In the genomic region with DNA sequence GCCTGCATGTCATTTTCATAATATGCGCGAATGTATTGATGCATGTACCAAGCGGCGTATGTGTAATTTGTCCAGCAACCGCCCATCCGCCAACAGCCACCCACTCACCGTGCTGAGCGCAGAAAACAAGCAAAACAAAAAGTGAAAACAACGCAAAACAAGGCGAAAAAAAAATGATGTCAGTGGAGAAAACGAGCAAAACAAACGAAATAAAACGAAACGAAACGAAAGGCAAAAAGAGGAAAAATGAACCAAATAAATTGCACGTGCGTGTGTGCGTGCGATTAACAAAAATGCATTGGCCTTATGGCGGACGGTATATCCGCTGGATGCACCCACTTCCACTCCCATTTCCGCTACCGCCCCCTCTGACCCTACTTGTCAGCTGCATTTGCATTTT, we compare ENCODE assay signal across 1 fruit fly cellular context.
TF ChIP-seq lines count a peak whose summit lies in the region.

No protein-coding gene starts in this region.

TF ChIP-seq in whole organism, prepupa, 60 proteins besides CTCF, POLR2A, EP300 and RAD21 (continued from another document):
- TF ChIP-seq achi (GFP tag; optimal IDR thresholded peaks at IDR 0.05; lab: Kevin White, UChicago) (peak; percentile 5), fd59A (GFP tag; optimal IDR thresholded peaks at IDR 0.05; lab: Kevin White, UChicago) (no peak), Met (GFP tag; optimal IDR thresholded peaks at IDR 0.05; lab: Kevin White, UChicago) (peak; percentile 33), Ets21C (GFP tag; optimal IDR thresholded peaks at IDR 0.05; lab: Kevin White, UChicago) (no peak), Eip75B (GFP tag; optimal IDR thresholded peaks at IDR 0.05; lab: Kevin White, UChicago) (peak; percentile 8), pdm3 (GFP tag; optimal IDR thresholded peaks at IDR 0.05; lab: Kevin White, UChicago) (peak; percentile 16), CG8119 (GFP tag; IDR thresholded peaks at IDR 0.05; lab: Robert Waterston, UW) (no peak), CG6792 (GFP tag; optimal IDR thresholded peaks at IDR 0.05; lab: Kevin White, UChicago) (no peak), topi (GFP tag; optimal IDR thresholded peaks at IDR 0.05; lab: Kevin White, UChicago) (no peak), CG1621 (tag; optimal IDR thresholded peaks at IDR 0.05; lab: Kevin White, UChicago) (no peak), dsx (GFP tag; optimal IDR thresholded peaks at IDR 0.05; lab: Kevin White, UChicago; ENCODE audit: poor library complexity, severe bottlenecking) (no peak), CG6854 (GFP tag; optimal IDR thresholded peaks at IDR 0.05; lab: Kevin White, UChicago) (peak; percentile 69), Lpt (GFP tag; optimal IDR thresholded peaks at IDR 0.05; lab: Kevin White, UChicago) (no peak), CG11902 (GFP tag; optimal IDR thresholded peaks at IDR 0.05; lab: Kevin White, UChicago) (no peak), CG34406 (GFP tag; optimal IDR thresholded peaks at IDR 0.05; lab: Kevin White, UChicago) (peak; percentile 17), acj6 (GFP tag; optimal IDR thresholded peaks at IDR 0.05; lab: Kevin White, UChicago) (no peak), dac (GFP tag; optimal IDR thresholded peaks at IDR 0.05; lab: Kevin White, UChicago) (no peak), CG11294 (GFP tag; IDR thresholded peaks at IDR 0.05; lab: Robert Waterston, UW) (no peak), ss (GFP tag; optimal IDR thresholded peaks at IDR 0.05; lab: Kevin White, UChicago) (peak; percentile 15 to 60), Sox14 (GFP tag; optimal IDR thresholded peaks at IDR 0.05; lab: Kevin White, UChicago) (no peak), Hr39 (GFP tag; optimal IDR thresholded peaks at IDR 0.05; lab: Kevin White, UChicago) (no peak), CG3032 (tag; optimal IDR thresholded peaks at IDR 0.05; lab: Kevin White, UChicago) (no peak), CG3919 (GFP tag; optimal IDR thresholded peaks at IDR 0.05; lab: Kevin White, UChicago) (peak; percentile 27), CG4318 (GFP tag; optimal IDR thresholded peaks at IDR 0.05; lab: Kevin White, UChicago) (no peak), Hr38 (GFP tag; optimal IDR thresholded peaks at IDR 0.05; lab: Kevin White, UChicago) (no peak), fd85E (GFP tag; optimal IDR thresholded peaks at IDR 0.05; lab: Kevin White, UChicago) (no peak), CG10669 (GFP tag; optimal IDR thresholded peaks at IDR 0.05; lab: Kevin White, UChicago) (peak; percentile 21), CG11762 (GFP tag; optimal IDR thresholded peaks at IDR 0.05; lab: Kevin White, UChicago; ENCODE audit: insufficient read depth) (peak; percentile 37), CG7368 (GFP tag; optimal IDR thresholded peaks at IDR 0.05; lab: Kevin White, UChicago) (peak; percentile 38), net (GFP tag; optimal IDR thresholded peaks at IDR 0.05; lab: Kevin White, UChicago) (no peak), salr (GFP tag; optimal IDR thresholded peaks at IDR 0.05; lab: Kevin White, UChicago) (no peak), Eip93F (GFP tag; optimal IDR thresholded peaks at IDR 0.05; lab: Kevin White, UChicago) (no peak)
